Worm (Caenorhabditis elegans) whole organism, late embryonic: ENCODE results near the gene com-1.

ENCODE experiments used
- C08G9.2 ChIP-seq: sonication (generic microtip); optimal IDR thresholded peaks from 2 replicates; lab custom pipeline; 2016; ENCODE audit warnings: mild to moderate bottlenecking, missing genetic modification characterization, moderate library complexity, missing compliant biosample characterization
- C38D4.7 ChIP-seq: fragments of 200-800 bp; sonication (Bioruptor generic); optimal IDR thresholded peaks from 2 replicates; lab custom pipeline; 2018; ENCODE audit warnings: mild to moderate bottlenecking, missing genetic modification characterization, moderate library complexity, missing compliant biosample characterization
- F13H6.1 ChIP-seq: sonication (generic microtip); optimal IDR thresholded peaks from 2 replicates; lab custom pipeline; 2016; ENCODE audit warnings: missing genetic modification characterization, missing compliant biosample characterization
- K09A11.1 ChIP-seq: sonication (generic microtip); optimal IDR thresholded peaks from 2 replicates; lab custom pipeline; 2017; ENCODE audit warnings: antibody characterized with exemption, mild to moderate bottlenecking, missing genetic modification characterization, missing compliant biosample characterization; ENCODE audit not compliant: insufficient read depth
- Y22D7AL.16 ChIP-seq: sonication (generic microtip); optimal IDR thresholded peaks from 2 replicates; lab custom pipeline; 2016; ENCODE audit warnings: missing genetic modification characterization, missing compliant biosample characterization
- ahr-1 ChIP-seq: sonication (generic microtip); optimal IDR thresholded peaks from 2 replicates; lab custom pipeline; 2016; ENCODE audit warnings: missing genetic modification characterization, missing compliant biosample characterization
- ceh-18 ChIP-seq: sonication (generic microtip); optimal IDR thresholded peaks from 2 replicates; lab custom pipeline; 2016; ENCODE audit warnings: missing genetic modification characterization, missing compliant biosample characterization
- ceh-19 ChIP-seq: fragments of 200-800 bp; sonication (Bioruptor generic); optimal IDR thresholded peaks from 2 replicates; lab custom pipeline; 2018; ENCODE audit warnings: mild to moderate bottlenecking, missing genetic modification characterization, missing compliant biosample characterization
- ceh-2 ChIP-seq: sonication (generic microtip); optimal IDR thresholded peaks from 2 replicates; lab custom pipeline; 2016; ENCODE audit warnings: missing genotype, missing genetic modification characterization, missing compliant biosample characterization
- ceh-22 ChIP-seq: sonication (generic microtip); optimal IDR thresholded peaks from 2 replicates; lab custom pipeline; 2017; ENCODE audit warnings: missing biosample characterization, missing genetic modification characterization
- ceh-30 ChIP-seq: fragments of 150-350 bp; optimal IDR thresholded peaks from 2 replicates; lab custom pipeline; 2014; ENCODE audit warnings: missing biosample characterization, missing genetic modification characterization
- ceh-45 ChIP-seq: fragments of 200-800 bp; sonication (Bioruptor generic); IDR thresholded peaks from 2 replicates; pipeline ENCODE4 v1.3.6; 2022; ENCODE audit warnings: missing genetic modification reagents, missing genetic modification characterization, missing compliant biosample characterization
- ceh-6 ChIP-seq: fragments of 200-800 bp; sonication (Bioruptor generic); optimal IDR thresholded peaks from 2 replicates; lab custom pipeline; 2018; ENCODE audit warnings: mild to moderate bottlenecking, missing genetic modification characterization, missing compliant biosample characterization
- che-1 ChIP-seq: sonication (generic microtip); optimal IDR thresholded peaks from 2 replicates; lab custom pipeline; 2016; ENCODE audit warnings: mild to moderate bottlenecking, missing genetic modification characterization, missing compliant biosample characterization
- dve-1 ChIP-seq: sonication (generic microtip); optimal IDR thresholded peaks from 2 replicates; lab custom pipeline; 2017; ENCODE audit warnings: antibody characterized with exemption, mild to moderate bottlenecking, missing genetic modification characterization, missing compliant biosample characterization
- elt-2 ChIP-seq: sonication (generic microtip); optimal IDR thresholded peaks from 2 replicates; lab custom pipeline; 2016; ENCODE audit warnings: missing genetic modification reagents, missing genetic modification characterization, missing compliant biosample characterization
- fax-1 ChIP-seq: sonication (generic microtip); optimal IDR thresholded peaks from 2 replicates; lab custom pipeline; 2016; ENCODE audit warnings: missing genotype, missing genetic modification characterization, missing compliant biosample characterization
- fkh-10 ChIP-seq: fragments of 150-350 bp; optimal IDR thresholded peaks from 2 replicates; lab custom pipeline; 2014; ENCODE audit warnings: missing biosample characterization, missing genetic modification reagents, missing genetic modification characterization
- hlh-6 ChIP-seq: sonication (generic microtip); optimal IDR thresholded peaks from 2 replicates; lab custom pipeline; 2016; ENCODE audit warnings: missing genotype, missing genetic modification characterization, missing compliant biosample characterization
- hlh-8 ChIP-seq: sonication (generic microtip); optimal IDR thresholded peaks from 2 replicates; lab custom pipeline; 2016; ENCODE audit warnings: missing genotype, missing genetic modification characterization, missing compliant biosample characterization
- lim-6 ChIP-seq: sonication (generic microtip); optimal IDR thresholded peaks from 2 replicates; lab custom pipeline; 2016; ENCODE audit warnings: missing genetic modification characterization, missing compliant biosample characterization
- mec-3 ChIP-seq: sonication (generic microtip); optimal IDR thresholded peaks from 2 replicates; lab custom pipeline; 2016; ENCODE audit warnings: borderline replicate concordance, missing genetic modification characterization, missing compliant biosample characterization
- nfya-1 ChIP-seq: sonication (generic microtip); optimal IDR thresholded peaks from 2 replicates; lab custom pipeline; 2017; ENCODE audit warnings: missing genetic modification characterization, mild to moderate bottlenecking, missing compliant biosample characterization, antibody characterized with exemption, moderate library complexity
- nhr-11 ChIP-seq: fragments of 150-350 bp; optimal IDR thresholded peaks from 2 replicates; lab custom pipeline; 2014; ENCODE audit warnings: missing biosample characterization, missing genetic modification characterization
- npax-4 ChIP-seq: sonication (generic microtip); optimal IDR thresholded peaks from 2 replicates; lab custom pipeline; 2016; ENCODE audit warnings: missing genetic modification characterization, missing compliant biosample characterization
- pha-4 ChIP-seq: fragments of 150-350 bp; optimal IDR thresholded peaks from 2 replicates; lab custom pipeline; 2018; ENCODE audit warnings: missing biosample characterization, missing genetic modification reagents, missing genetic modification characterization
- sox-4 ChIP-seq: sonication (generic microtip); optimal IDR thresholded peaks from 2 replicates; lab custom pipeline; 2017; ENCODE audit warnings: mild to moderate bottlenecking, missing genetic modification characterization, inconsistent platforms, missing compliant biosample characterization
- tbx-2 ChIP-seq: sonication (generic microtip); optimal IDR thresholded peaks from 2 replicates; lab custom pipeline; 2016; ENCODE audit warnings: missing genetic modification characterization, missing compliant biosample characterization
- tbx-7 ChIP-seq: sonication (generic microtip); optimal IDR thresholded peaks from 2 replicates; lab custom pipeline; 2016; ENCODE audit warnings: missing genotype, missing genetic modification characterization, missing compliant biosample characterization
- unc-3 ChIP-seq, 2 experiments: fragments of 200-800 bp in 1 of 2; sonication (Bioruptor generic) in 1 of 2; sonication (generic microtip) in 1 of 2; conservative IDR thresholded peaks in 1 of 2; optimal IDR thresholded peaks in 1 of 2; 2 replicates each; pipeline versions ENCODE4 v1.3.6 to Lab custom; 2016 to 2022; ENCODE audit warnings: missing compliant biosample characterization in 2 of 2, missing genetic modification characterization in 2 of 2, missing genetic modification reagents in 1 of 2
- unc-55 ChIP-seq: sonication (generic microtip); optimal IDR thresholded peaks from 2 replicates; lab custom pipeline; 2017; ENCODE audit warnings: missing biosample characterization, missing genetic modification reagents, missing genetic modification characterization
- zip-5 ChIP-seq: sonication (generic microtip); optimal IDR thresholded peaks from 2 replicates; lab custom pipeline; 2016; ENCODE audit warnings: missing genetic modification characterization, missing compliant biosample characterization
- ztf-16 ChIP-seq: sonication (generic microtip); optimal IDR thresholded peaks from 2 replicates; lab custom pipeline; 2017; ENCODE audit warnings: missing genetic modification characterization, missing compliant biosample characterization

Gene com-1

DNA sequence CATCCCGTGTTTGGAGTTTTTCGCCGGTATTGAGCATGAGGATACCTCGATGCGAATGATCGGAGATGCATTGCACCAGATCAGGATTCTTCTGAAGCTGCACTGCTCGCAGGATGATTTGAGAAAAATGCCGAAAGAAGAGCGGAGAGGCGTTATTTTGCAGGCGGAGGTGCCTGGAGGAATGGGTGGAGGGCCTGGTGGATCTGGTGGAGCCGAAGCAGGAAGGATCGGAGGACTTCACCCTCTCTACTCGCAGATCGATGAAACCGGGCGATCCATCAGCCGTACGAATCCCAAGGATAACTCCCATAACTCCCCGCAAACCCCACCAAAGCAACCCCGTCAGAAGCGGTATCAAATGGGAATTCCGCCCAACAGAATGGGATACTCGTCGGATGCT, 43.0 kb downstream of the com-1 start:
- no peak for TF ChIP-seq nhr-11 (tag; lab: Kevin White, UChicago)
- no peak for TF ChIP-seq elt-2 (tag; lab: Kevin White, UChicago)
- no peak for TF ChIP-seq ceh-22 (tag; lab: Kevin White, UChicago)

DNA sequence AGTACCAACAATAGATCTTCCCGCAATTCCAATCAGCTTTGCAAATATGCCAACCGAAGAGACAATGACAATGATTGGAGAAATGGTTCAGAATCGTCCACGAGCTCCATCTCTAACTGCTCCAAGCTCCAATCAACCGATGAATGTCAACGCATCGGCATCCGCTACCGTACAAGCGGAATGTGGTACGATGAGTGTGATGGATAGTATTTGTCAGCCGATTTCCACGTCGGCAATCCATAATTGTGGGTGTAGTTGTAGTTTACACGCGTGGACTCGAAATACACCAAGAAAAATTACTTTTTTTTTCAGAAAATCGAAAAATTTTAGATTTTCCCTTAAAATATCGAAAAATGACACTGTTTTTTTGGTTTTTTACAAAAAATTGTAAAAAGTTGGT, 46.7 kb downstream of the com-1 start:
- TF ChIP-seq ceh-45 (GFP tag; lab: Robert Waterston, UW) (no peak), ceh-18 (tag; lab: Kevin White, UChicago) (no peak), nfya-1 (tag; lab: Kevin White, UChicago) (no peak), ahr-1 (tag; lab: Kevin White, UChicago) (no peak), unc-3 (GFP tag; conservative IDR thresholded peaks at IDR 0.05; lab: Robert Waterston, UW) (no peak), unc-3 (tag; optimal IDR thresholded peaks at IDR 0.05; lab: Kevin White, UChicago) (no peak), Y22D7AL.16 (no peak), mec-3 (no peak), ceh-30 (tag; lab: Kevin White, UChicago) (no peak), npax-4 (tag; lab: Kevin White, UChicago) (no peak)

DNA sequence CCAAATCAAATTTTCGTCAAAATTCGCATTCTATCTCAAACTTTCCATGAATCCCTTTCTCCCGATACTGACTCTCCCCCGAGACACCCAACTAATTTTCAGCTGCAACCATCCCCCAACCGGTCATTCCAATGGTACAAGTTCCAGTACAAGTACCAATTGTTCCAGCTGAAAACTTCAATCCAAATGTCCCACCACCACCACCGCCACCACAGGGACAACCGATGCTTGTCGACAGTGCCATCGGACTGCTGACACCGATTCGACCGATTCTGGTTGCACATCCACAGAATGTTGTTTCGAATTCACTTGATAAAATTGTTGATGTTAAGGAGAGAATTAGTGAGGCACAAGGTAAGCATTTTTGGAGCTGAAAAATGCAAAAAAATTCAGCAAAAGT, 49.4 kb downstream of the com-1 start:
- TF ChIP-seq che-1 (tag; lab: Kevin White, UChicago) (no peak), nhr-11 (tag; lab: Kevin White, UChicago) (no peak), tbx-2 (tag; lab: Kevin White, UChicago) (no peak), zip-5 (no peak), fax-1 (tag; lab: Kevin White, UChicago) (no peak), ztf-16 (tag; lab: Kevin White, UChicago) (no peak), fkh-10 (GFP tag; lab: Kevin White, UChicago) (no peak), C08G9.2 (no peak), tbx-7 (no peak)

ce11 chrIII:10947155-10947554, 51.0 kb downstream of the com-1 start, which contains the start of gene strd-1:
TSS of gene strd-1 (plus strand) at chrIII:10947455.
- no peak for TF ChIP-seq ceh-6 (GFP tag; lab: Kevin White, UChicago)
- no peak for TF ChIP-seq fkh-10 (GFP tag; lab: Kevin White, UChicago)
- no peak for TF ChIP-seq ceh-2 (tag; lab: Kevin White, UChicago)
- no peak for TF ChIP-seq unc-55 (GFP tag; lab: Kevin White, UChicago)
- TF ChIP-seq zip-5: no peak
- no peak for TF ChIP-seq hlh-6 (tag; lab: Kevin White, UChicago)
- no peak for TF ChIP-seq elt-2 (tag; lab: Kevin White, UChicago)
- no peak for TF ChIP-seq sox-4
- TF ChIP-seq nfya-1 (tag; lab: Kevin White, UChicago): no peak
- no peak for TF ChIP-seq F13H6.1 (tag; lab: Kevin White, UChicago)
- TF ChIP-seq Y22D7AL.16: no peak
- TF ChIP-seq lim-6 (tag; lab: Kevin White, UChicago): no peak
- no peak for TF ChIP-seq K09A11.1 (tag; lab: Kevin White, UChicago)
- no peak for TF ChIP-seq pha-4 (tag; lab: Kevin White, UChicago)
- no peak for TF ChIP-seq C38D4.7
- TF ChIP-seq mec-3: no peak
- no peak for TF ChIP-seq fax-1 (tag; lab: Kevin White, UChicago)
- no peak for TF ChIP-seq ceh-19 (GFP tag; lab: Kevin White, UChicago)
- no peak for TF ChIP-seq hlh-8 (tag; lab: Kevin White, UChicago)
- no peak for TF ChIP-seq dve-1 (tag; lab: Kevin White, UChicago)
